Worm (Caenorhabditis elegans): ENCODE results near the gene F37C12.21.
A peak's percentile ranks its signal among the peaks of the same experiment; 100 is the strongest.

The F37C12.21 gene

DNA sequence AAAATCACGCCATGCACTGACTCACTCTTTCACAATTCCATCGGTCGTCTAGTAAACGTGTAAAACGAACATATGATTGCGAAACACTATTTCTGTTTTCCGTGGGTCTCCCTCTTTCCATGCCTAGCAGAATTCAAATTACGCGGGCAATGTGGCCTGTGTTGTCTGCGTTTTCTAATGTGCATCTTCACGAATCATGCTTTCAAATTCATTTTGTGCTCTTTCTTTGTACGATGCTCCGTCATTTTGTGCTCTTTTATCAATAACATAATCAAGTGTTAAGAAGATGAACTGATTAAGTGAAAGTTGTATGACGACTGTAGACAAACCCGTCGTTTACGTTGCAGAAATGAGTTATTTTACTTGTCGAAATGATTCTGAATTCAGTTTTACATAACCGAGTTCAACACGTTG is 22.3 kb upstream of the F37C12.21 start (continued):
- no peak for TF ChIP-seq him-1 (tag; optimal IDR thresholded peaks at IDR 0.05)
- no peak for TF ChIP-seq hlh-12 (tag; optimal IDR thresholded peaks at IDR 0.05)
- TF ChIP-seq Y79H2A.3 (GFP tag; conservative IDR thresholded peaks at IDR 0.05): no peak
- TF ChIP-seq gei-17 (GFP tag; optimal IDR thresholded peaks at IDR 0.05): no peak
- no peak for TF ChIP-seq ztf-6 (GFP tag; IDR thresholded peaks at IDR 0.05)
- TF ChIP-seq repo-1 (tag; optimal IDR thresholded peaks at IDR 0.05): no peak
- TF ChIP-seq dpff-1 (tag; optimal IDR thresholded peaks at IDR 0.05): no peak
- TF ChIP-seq zim-3 (tag; optimal IDR thresholded peaks at IDR 0.05): no peak
- no peak for TF ChIP-seq F52B5.7 (tag; optimal IDR thresholded peaks at IDR 0.05)
- TF ChIP-seq attf-3 (GFP tag; conservative IDR thresholded peaks at IDR 0.05): no peak
- no peak for TF ChIP-seq F57C9.4 (tag; optimal IDR thresholded peaks at IDR 0.05)
- peak; percentile 87 for TF ChIP-seq ets-4 (GFP tag; optimal IDR thresholded peaks at IDR 0.05)
- no peak for TF ChIP-seq F57A8.1 (GFP tag; optimal IDR thresholded peaks at IDR 0.05)
- TF ChIP-seq efl-1 (GFP tag; optimal IDR thresholded peaks at IDR 0.05): peak; percentile 1
- no peak for TF ChIP-seq athp-1 (tag; optimal IDR thresholded peaks at IDR 0.05)
- TF ChIP-seq dox-1 (GFP tag; IDR thresholded peaks at IDR 0.05): peak; percentile 65
- peak; percentile 28 for TF ChIP-seq ztf-22 (GFP tag; optimal IDR thresholded peaks at IDR 0.05)

DNA sequence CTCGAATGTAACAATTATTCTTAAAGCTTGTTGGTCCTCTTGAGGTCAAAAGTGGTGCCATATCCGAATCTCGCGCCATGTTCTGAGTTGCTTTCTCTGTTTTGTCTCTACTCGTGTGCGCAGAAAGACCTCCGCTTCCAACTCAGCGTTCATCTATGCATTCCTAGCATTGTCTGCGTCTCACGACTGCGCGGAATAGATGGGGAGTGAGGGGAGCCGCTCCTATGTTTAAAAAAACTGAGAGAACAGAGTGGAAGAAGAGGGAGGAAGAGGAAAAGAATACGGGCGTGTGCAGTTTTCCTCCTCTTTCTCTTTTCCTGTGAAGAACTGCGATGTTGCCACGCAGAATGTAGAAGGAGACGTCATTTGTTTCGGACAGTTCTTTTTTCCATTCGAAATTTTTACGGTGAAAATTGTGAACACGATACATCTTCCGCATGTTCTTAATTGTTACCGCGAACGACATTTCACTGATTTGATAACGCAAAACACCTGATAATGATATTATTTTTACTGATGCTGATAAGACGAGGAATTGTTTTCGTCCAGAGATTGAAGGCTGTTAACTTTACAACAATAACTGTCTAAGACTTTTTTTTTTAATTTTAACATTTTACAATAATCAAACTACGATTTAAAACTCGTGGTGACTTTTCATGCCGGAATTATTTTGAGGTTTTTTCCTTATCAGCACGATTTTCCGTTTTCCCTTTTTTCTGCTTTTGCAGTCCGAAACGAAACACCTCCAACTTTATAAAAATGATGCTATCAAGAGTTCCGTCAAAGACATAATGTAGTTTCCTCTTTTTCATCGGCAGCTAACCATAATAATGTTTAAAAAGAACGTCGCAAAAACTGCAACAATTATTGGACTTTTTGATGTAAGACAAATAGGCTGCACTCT is 21.2 kb upstream of the F37C12.21 start:
- no peak for TF ChIP-seq tbp1 (GFP tag; optimal IDR thresholded peaks at IDR 0.05)
- no peak for TF ChIP-seq ztf-26 (tag; optimal IDR thresholded peaks at IDR 0.05)
- no peak for TF ChIP-seq lin-26 (GFP tag; IDR thresholded peaks at IDR 0.05)
- no peak for TF ChIP-seq pbrm-1 (GFP tag; IDR thresholded peaks at IDR 0.05)
- TF ChIP-seq nfyb-1 (GFP tag; IDR thresholded peaks at IDR 0.05): 0 out of 2 replicates have a peak, but pooled peaks have one; percentile 11
- peak; percentile 2 for TF ChIP-seq unc-62 (GFP tag; optimal IDR thresholded peaks at IDR 0.05)
- peak; percentile 83 for TF ChIP-seq nhr-80 (tag; optimal IDR thresholded peaks at IDR 0.05)
- TF ChIP-seq dox-1 (GFP tag; IDR thresholded peaks at IDR 0.05): no peak
- TF ChIP-seq ama-1 (optimal IDR thresholded peaks at IDR 0.05): no peak
- no peak for TF ChIP-seq ama-1 (GFP tag; optimal IDR thresholded peaks at IDR 0.05)
- no peak for TF ChIP-seq bed-2 (GFP tag; IDR thresholded peaks at IDR 0.05)
- no peak for TF ChIP-seq mxl-1 (tag; optimal IDR thresholded peaks at IDR 0.05)
- TF ChIP-seq fkh-3 (tag; optimal IDR thresholded peaks at IDR 0.05): no peak
- TF ChIP-seq dpl-1 (GFP tag; optimal IDR thresholded peaks at IDR 0.05): no peak
- TF ChIP-seq C06A6.2 (GFP tag; conservative IDR thresholded peaks at IDR 0.05): no peak
- TF ChIP-seq attf-6 (GFP tag; IDR thresholded peaks at IDR 0.05): no peak
- no peak for TF ChIP-seq lsl-1 (GFP tag; optimal IDR thresholded peaks at IDR 0.05)
- no peak for TF ChIP-seq akir-1 (GFP tag; optimal IDR thresholded peaks at IDR 0.05)
- no peak for TF ChIP-seq madf-10 (tag; optimal IDR thresholded peaks at IDR 0.05)
- TF ChIP-seq ztf-3 (GFP tag; optimal IDR thresholded peaks at IDR 0.05): no peak
- TF ChIP-seq attf-5 (GFP tag; optimal IDR thresholded peaks at IDR 0.05): peak; percentile 47
- TF ChIP-seq let-607 (tag; optimal IDR thresholded peaks at IDR 0.05): peak; percentile 96 to 97
- peak; percentile 43 for TF ChIP-seq K12H6.12 (tag; optimal IDR thresholded peaks at IDR 0.05)
- TF ChIP-seq B0261.1 (tag; optimal IDR thresholded peaks at IDR 0.05): no peak
- TF ChIP-seq cebp-1 (GFP tag; IDR thresholded peaks at IDR 0.05): no peak
- peak; percentile 49 for TF ChIP-seq cebp-1 (tag; optimal IDR thresholded peaks at IDR 0.05)
- TF ChIP-seq F23B12.7 (tag; optimal IDR thresholded peaks at IDR 0.05; ENCODE audit: insufficient read depth): no peak
- TF ChIP-seq zfh-2 (GFP tag; conservative IDR thresholded peaks at IDR 0.05): peak; percentile 78
- no peak for TF ChIP-seq nhr-90 (tag; optimal IDR thresholded peaks at IDR 0.05)
- TF ChIP-seq atf-7 (tag; optimal IDR thresholded peaks at IDR 0.05): no peak
- no peak for TF ChIP-seq mes-4 (tag; optimal IDR thresholded peaks at IDR 0.05)
- no peak for TF ChIP-seq pha-4 (tag; optimal IDR thresholded peaks at IDR 0.05)
- TF ChIP-seq ztf-18 (tag; optimal IDR thresholded peaks at IDR 0.05): no peak

All from whole organism, young adult.